Fruit fly (Drosophila melanogaster): ENCODE results near the gene CG42371.

- no peak for TF ChIP-seq Pif1A (GFP tag; optimal IDR thresholded peaks at IDR 0.05)
- TF ChIP-seq CG13204 (GFP tag; optimal IDR thresholded peaks at IDR 0.05): peak; percentile 67
- TF ChIP-seq EcR (GFP tag; optimal IDR thresholded peaks at IDR 0.05): peak; percentile 100
- no peak for TF ChIP-seq CG8301 (tag; optimal IDR thresholded peaks at IDR 0.05)
- no peak for TF ChIP-seq Snoo (tag; optimal IDR thresholded peaks at IDR 0.05)
- no peak for TF ChIP-seq gl (tag; optimal IDR thresholded peaks at IDR 0.05)
- no peak for TF ChIP-seq Pif1B (GFP tag; optimal IDR thresholded peaks at IDR 0.05)
- no peak for TF ChIP-seq CG12605 (GFP tag; IDR thresholded peaks at IDR 0.05)
Observed at dm6 chr2L:2200136-2201036, 16.7 kb downstream of the CG42371 start.
